Worm (Caenorhabditis elegans): Measurements from ENCODE around the gene pin-2.
A peak's percentile ranks its signal among the peaks of the same experiment; 100 is the strongest.

Gene pin-2

DNA sequence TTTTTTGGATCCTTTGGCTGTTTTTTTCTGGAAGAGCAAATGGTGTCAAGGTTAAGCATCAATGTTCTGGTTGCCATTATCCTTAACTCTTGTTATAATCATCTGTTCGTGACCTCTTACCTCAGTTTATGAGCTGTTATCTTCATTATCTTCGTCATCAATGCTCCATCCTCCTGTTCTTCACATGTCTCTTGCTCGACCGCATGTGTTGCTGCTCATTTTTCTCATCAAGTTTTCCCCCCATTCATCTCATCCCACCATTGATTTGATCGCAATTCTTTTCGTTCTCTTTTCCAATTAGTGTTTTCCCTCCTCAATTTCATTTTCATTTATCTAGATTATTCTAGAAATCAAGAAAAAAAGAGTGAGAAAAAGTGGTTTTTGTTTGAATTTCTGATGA lies 23.9 kb downstream of the pin-2 start:
- TF ChIP-seq duxl-1 (tag; optimal IDR thresholded peaks at IDR 0.05; ENCODE audit: poor library complexity) (no peak), daf-16 (GFP tag; optimal IDR thresholded peaks at IDR 0.05) (peak in 1 of 2 experiments; percentile 17), daf-16 (tag; optimal IDR thresholded peaks at IDR 0.05) (no peak), hlh-30 (tag; optimal IDR thresholded peaks at IDR 0.05; ENCODE audit: insufficient read depth) (peak; percentile 9), hlh-11 (tag; optimal IDR thresholded peaks at IDR 0.05) (peak; percentile 15), nhr-10 (tag; optimal IDR thresholded peaks at IDR 0.05) (no peak)

DNA sequence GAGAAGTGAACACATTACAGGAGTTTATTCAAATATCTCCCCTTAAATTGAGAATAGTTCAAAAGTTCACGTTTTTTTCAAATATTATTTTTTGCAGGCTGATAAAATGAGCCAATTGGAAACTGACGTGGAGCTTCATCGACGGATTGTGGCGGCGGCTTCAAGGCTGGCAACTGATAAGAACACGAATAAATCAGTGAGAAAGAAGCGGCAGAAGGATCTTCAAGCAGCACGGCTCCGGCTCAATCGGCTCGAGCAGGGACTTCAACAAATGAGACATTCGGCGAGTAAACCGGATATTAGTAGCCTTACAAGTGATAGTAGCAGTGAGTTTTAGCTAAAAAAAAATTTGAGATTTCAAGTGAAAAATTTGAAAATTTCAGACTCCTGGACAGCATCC lies 31.7 kb downstream of the pin-2 start, which contains the start of gene M02B1.4:
Gene M02B1.4 (minus strand): TSS at position 9 of the 400 bp plus-strand sequence.
- TF ChIP-seq aha-1 (tag): peak; percentile 96
- peak in 1 of 2 experiments; percentile 6 for TF ChIP-seq unc-62 (GFP tag; optimal IDR thresholded peaks at IDR 0.05 in 1 of 2)
- no peak for TF ChIP-seq unc-62 (tag; optimal IDR thresholded peaks at IDR 0.05)
- no peak for TF ChIP-seq dmd-6 (GFP tag; IDR thresholded peaks at IDR 0.05)

DNA sequence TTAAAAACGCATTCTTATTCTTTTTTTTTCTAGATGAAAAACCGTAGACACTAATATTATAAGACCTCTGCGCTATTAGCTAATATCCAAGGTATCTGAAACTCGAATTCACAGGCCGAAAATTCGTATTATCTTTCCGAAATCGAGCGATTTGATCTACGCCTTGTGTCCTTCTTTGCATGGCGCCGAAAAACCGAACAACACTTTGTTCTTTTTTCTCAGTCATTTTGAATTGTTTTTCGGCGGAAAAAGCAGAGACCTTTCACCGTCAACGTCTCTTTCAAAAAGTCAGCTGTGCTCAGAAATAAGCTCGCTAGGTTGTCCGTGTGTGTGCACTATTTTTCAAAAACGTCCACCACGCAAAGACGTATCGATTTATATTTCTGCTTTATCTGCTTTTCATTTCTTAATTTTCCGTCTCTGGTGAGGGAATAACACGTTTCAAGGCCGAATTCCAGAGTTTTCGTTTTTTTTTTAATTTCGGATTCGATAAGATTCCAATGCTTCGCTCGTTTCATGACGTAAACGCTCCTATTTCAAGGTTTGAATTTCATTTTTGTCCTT lies 37.3 kb downstream of the pin-2 start:
- TF ChIP-seq lin-29 (GFP tag; IDR thresholded peaks at IDR 0.05): no peak
- no peak for TF ChIP-seq ces-1 (GFP tag; optimal IDR thresholded peaks at IDR 0.05)
- no peak for TF ChIP-seq nhr-25 (tag; optimal IDR thresholded peaks at IDR 0.05; ENCODE audit: borderline replicate concordance, insufficient read depth)
- no peak for TF ChIP-seq daf-8 (GFP tag; IDR thresholded peaks at IDR 0.05)
- no peak for TF ChIP-seq lin-39 (tag; optimal IDR thresholded peaks at IDR 0.05)
- TF ChIP-seq hlh-11 (tag; optimal IDR thresholded peaks at IDR 0.05): peak; percentile 1
- TF ChIP-seq egl-27 (tag; optimal IDR thresholded peaks at IDR 0.05): no peak
- TF ChIP-seq D1046.2 (GFP tag; IDR thresholded peaks at IDR 0.05): no peak
- no peak for TF ChIP-seq nhr-111 (GFP tag; optimal IDR thresholded peaks at IDR 0.05)
- TF ChIP-seq lin-1 (GFP tag; IDR thresholded peaks at IDR 0.05): no peak
- TF ChIP-seq unc-130 (GFP tag; optimal IDR thresholded peaks at IDR 0.05): no peak
- peak; percentile 91 for TF ChIP-seq aha-1 (tag)
- no peak for TF ChIP-seq unc-62 (GFP tag; optimal IDR thresholded peaks at IDR 0.05 in 1 of 2)
- TF ChIP-seq unc-62 (tag; optimal IDR thresholded peaks at IDR 0.05): no peak

DNA sequence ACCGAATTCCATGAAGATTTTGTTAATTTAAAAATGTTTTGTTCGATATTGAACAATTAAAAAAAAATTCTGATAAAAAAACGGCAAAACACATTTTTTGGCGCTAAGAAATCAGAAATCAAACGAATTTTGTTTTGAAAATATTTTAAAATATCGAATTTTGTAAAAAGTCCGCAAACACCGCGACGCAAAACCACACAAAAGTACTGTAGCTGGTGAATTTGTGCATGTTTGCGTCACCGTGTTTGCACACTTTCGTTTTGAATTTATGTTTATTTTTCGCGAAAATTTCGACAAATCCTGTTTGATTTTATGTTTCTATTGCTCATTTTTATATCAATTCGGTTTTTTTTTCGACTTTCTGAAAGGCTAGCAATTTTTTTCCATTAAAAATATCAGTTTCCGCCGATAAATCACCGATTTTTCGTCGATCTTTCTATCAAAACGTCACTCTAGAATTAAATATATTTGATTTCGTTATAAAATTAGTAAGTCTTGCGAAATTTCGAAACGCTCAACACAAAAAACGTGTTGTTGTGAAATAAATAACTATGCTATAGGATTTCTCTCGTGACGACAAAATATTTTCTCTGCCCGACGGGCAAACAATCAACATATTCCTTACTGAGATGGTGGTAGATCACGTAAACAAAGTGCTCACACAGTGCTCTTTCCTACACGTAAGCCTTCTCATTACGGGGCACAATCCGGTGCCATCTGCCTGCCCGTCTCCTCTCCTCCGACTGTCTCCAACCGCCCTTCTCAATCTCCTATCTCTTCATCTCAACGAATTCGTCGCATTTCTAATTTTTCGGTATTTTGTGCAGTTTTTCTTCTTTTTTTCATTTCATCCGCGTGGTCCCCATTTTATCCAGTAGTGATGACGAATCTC lies 38.2 kb downstream of the pin-2 start:
- TF ChIP-seq lsy-2 (tag; optimal IDR thresholded peaks at IDR 0.05) (peak in 1 of 2 experiments; percentile 57), madf-5 (GFP tag; IDR thresholded peaks at IDR 0.05) (no peak), F49E8.2 (tag; optimal IDR thresholded peaks at IDR 0.05; ENCODE audit: borderline replicate concordance) (peak; percentile 23), ztf-7 (tag; optimal IDR thresholded peaks at IDR 0.05) (no peak), mes-2 (tag; optimal IDR thresholded peaks at IDR 0.05; ENCODE audit: poor library complexity, severe bottlenecking) (peak; percentile 51), pha-4 (GFP tag; IDR thresholded peaks at IDR 0.05) (no peak), pha-4 (tag; optimal IDR thresholded peaks at IDR 0.05) (no peak), mdl-1 (tag; optimal IDR thresholded peaks at IDR 0.05) (peak in 1 of 2 experiments; percentile 3), snpc-1.2 (GFP tag; IDR thresholded peaks at IDR 0.05) (peak; percentile 80), Y48G9A.11 (GFP tag; IDR thresholded peaks at IDR 0.05) (peak; percentile 55; the same call in 1 of the 2 replicates), unc-62 (GFP tag; optimal IDR thresholded peaks at IDR 0.05 in 1 of 2) (peak in 1 of 2 experiments; percentile 86), unc-62 (tag; optimal IDR thresholded peaks at IDR 0.05) (no peak)

Data from whole organism, L4 larva.